Worm (Caenorhabditis elegans) whole organism, midembryonic: ENCODE measurements around the gene mre-11.

ENCODE experiments used
- T22C8.4 ChIP-seq: fragments of 200-800 bp; sonication (Bioruptor generic); IDR thresholded peaks from 2 replicates; pipeline ENCODE4 v1.3.6; 2022; ENCODE audit warnings: missing genetic modification characterization, missing compliant biosample characterization
- flt-1 ChIP-seq: fragments of 200-800 bp; sonication (Bioruptor generic); IDR thresholded peaks from 2 replicates; pipeline ENCODE4 v1.3.6; 2022; ENCODE audit warnings: missing genetic modification characterization, missing compliant biosample characterization
- klf-2 ChIP-seq: fragments of 200-800 bp; sonication (Bioruptor generic); conservative IDR thresholded peaks from 2 replicates; pipeline ENCODE4 v1.3.6; 2022; ENCODE audit warnings: missing genetic modification reagents, missing genetic modification characterization, missing compliant biosample characterization
- med-1 ChIP-seq: sonication (generic microtip); optimal IDR thresholded peaks from 2 replicates; lab custom pipeline; 2017; ENCODE audit warnings: missing genetic modification characterization, mild to moderate bottlenecking, missing compliant biosample characterization, antibody characterized with exemption, missing genetic modification reagents; ENCODE audit not compliant: insufficient read depth
- ref-1 ChIP-seq: fragments of 200-800 bp; sonication (Bioruptor generic); conservative IDR thresholded peaks from 2 replicates; pipeline ENCODE4 v1.3.6; 2022; ENCODE audit warnings: missing genetic modification reagents, missing genetic modification characterization, missing compliant biosample characterization
- tab-1 ChIP-seq: fragments of 200-800 bp; sonication (Bioruptor generic); IDR thresholded peaks from 2 replicates; pipeline ENCODE4 v1.3.6; 2022; ENCODE audit warnings: missing genetic modification characterization, missing compliant biosample characterization
- ztf-23 ChIP-seq: fragments of 200-800 bp; sonication (Bioruptor generic); IDR thresholded peaks from 2 replicates; pipeline ENCODE4 v1.3.6; 2022; ENCODE audit warnings: missing genetic modification reagents, missing genetic modification characterization, missing compliant biosample characterization

DNA sequence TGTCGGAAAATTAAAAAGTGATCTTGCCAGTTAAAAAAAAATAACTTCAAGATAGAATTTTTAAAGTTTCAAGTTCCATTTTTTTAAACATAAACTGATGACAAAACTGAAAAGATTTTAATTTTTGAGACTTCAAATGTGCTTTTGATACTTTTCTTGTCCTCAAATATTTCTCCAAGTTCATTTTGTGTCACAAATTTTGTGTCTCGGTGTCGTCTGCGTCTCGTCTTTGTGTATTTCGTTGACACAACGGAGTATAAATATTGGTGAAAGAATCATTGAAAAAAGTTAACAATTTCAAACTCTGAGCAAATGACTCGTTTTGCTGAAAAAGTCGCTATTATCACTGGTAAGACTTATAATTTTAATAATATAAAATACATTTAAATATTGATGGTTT is 47.3 kb upstream of the mre-11 start, which contains the start of gene D1054.8:
- TF ChIP-seq flt-1 (GFP tag; lab: Robert Waterston, UW) (no peak), med-1 (GFP tag; lab: Kevin White, UChicago) (no peak), T22C8.4 (GFP tag; lab: Robert Waterston, UW) (no peak), tab-1 (no peak), ztf-23 (no peak), ref-1 (GFP tag; lab: Robert Waterston, UW) (no peak), klf-2 (GFP tag; lab: Robert Waterston, UW) (no peak)
